Fruit fly (Drosophila melanogaster) whole organism, prepupa: ENCODE data around the gene CG11583.

Experiments used
- CG1621 ChIP-seq: fragments of 200-800 bp; sonication (Bioruptor generic); optimal IDR thresholded peaks from 3 replicates; lab custom pipeline; 2018; ENCODE audit warnings: missing biosample characterization, mild to moderate bottlenecking, missing genetic modification characterization
- CG6792 ChIP-seq: fragments of 200-800 bp; sonication (Bioruptor generic); optimal IDR thresholded peaks from 3 replicates; lab custom pipeline; 2016; ENCODE audit warnings: missing biosample characterization, missing genetic modification characterization

Gene CG11583

dm6 chr3L:4232227-4232626 is 50.4 kb downstream of the CG11583 start:
- TF ChIP-seq CG1621 (tag; lab: Kevin White, UChicago) (peak; percentile 22), CG6792 (GFP tag; lab: Kevin White, UChicago) (no peak)
- TF ChIP-seq, all 60 proteins: peak for 1
